Worm (Caenorhabditis elegans) whole organism, L3 larva: ENCODE measurements around the gene F52H2.1.

Experiments
- R02D3.7 ChIP-seq: fragments of 150-350 bp; optimal IDR thresholded peaks from 2 replicates; lab custom pipeline; 2014; ENCODE audit warnings: missing biosample characterization, missing genetic modification characterization
- ZK546.5 ChIP-seq: sonication (generic microtip); optimal IDR thresholded peaks from 2 replicates; lab custom pipeline; 2017; ENCODE audit warnings: missing biosample characterization, missing genetic modification characterization
- aly-2 ChIP-seq: fragments of 150-350 bp; optimal IDR thresholded peaks from 2 replicates; lab custom pipeline; 2014; ENCODE audit warnings: missing biosample characterization, missing genetic modification characterization
- ama-1 ChIP-seq: fragments of 150-350 bp; optimal IDR thresholded peaks from 2 replicates; lab custom pipeline; 2018
- ceh-16 ChIP-seq: sonication (generic microtip); optimal IDR thresholded peaks from 2 replicates; lab custom pipeline; 2017; ENCODE audit warnings: missing biosample characterization, missing genetic modification characterization
- ceh-28 ChIP-seq: fragments of 150-350 bp; optimal IDR thresholded peaks from 2 replicates; lab custom pipeline; 2014; ENCODE audit warnings: missing biosample characterization, missing genetic modification reagents, missing genetic modification characterization
- ceh-82 ChIP-seq: fragments of 150-350 bp; optimal IDR thresholded peaks from 2 replicates; lab custom pipeline; 2014; ENCODE audit warnings: missing biosample characterization, missing genetic modification characterization
- ceh-9 ChIP-seq: sonication (generic microtip); optimal IDR thresholded peaks from 2 replicates; lab custom pipeline; 2018; ENCODE audit warnings: missing biosample characterization, missing genetic modification characterization
- daf-12 ChIP-seq: fragments of 150-350 bp; optimal IDR thresholded peaks from 2 replicates; lab custom pipeline; 2014; ENCODE audit warnings: missing biosample characterization, missing genetic modification reagents, missing genetic modification characterization
- egl-27 ChIP-seq: sonication (generic microtip); optimal IDR thresholded peaks from 4 replicates; lab custom pipeline; 2017; ENCODE audit warnings: missing biosample characterization, missing genetic modification reagents, missing genetic modification characterization
- egl-5 ChIP-seq: fragments of 150-350 bp; optimal IDR thresholded peaks from 2 replicates; lab custom pipeline; 2017; ENCODE audit warnings: missing biosample characterization, missing genetic modification reagents, missing genetic modification characterization, inconsistent platforms
- elt-1 ChIP-seq: fragments of 150-350 bp; optimal IDR thresholded peaks from 2 replicates; lab custom pipeline; 2014; ENCODE audit warnings: missing biosample characterization, missing genetic modification characterization
- elt-2 ChIP-seq: sonication (generic microtip); optimal IDR thresholded peaks from 2 replicates; lab custom pipeline; 2016; ENCODE audit warnings: missing genetic modification reagents, mild to moderate bottlenecking, missing genetic modification characterization, missing compliant biosample characterization
- elt-3 ChIP-seq, 3 experiments: fragments of 150-350 bp in 1 of 3; sonication (generic microtip) in 2 of 3; optimal IDR thresholded peaks; 2 replicates in 2 of 3; 4 replicates in 1 of 3; lab custom pipeline; 2014 to 2017; ENCODE audit warnings: missing biosample characterization in 3 of 3, missing genetic modification characterization in 3 of 3
- eor-1 ChIP-seq, 2 experiments: fragments of 150-350 bp; optimal IDR thresholded peaks; 2 replicates each; lab custom pipeline; 2014 to 2018; ENCODE audit warnings: missing biosample characterization in 2 of 2, missing genetic modification characterization in 2 of 2
- fkh-10 ChIP-seq: sonication (generic microtip); optimal IDR thresholded peaks from 2 replicates; lab custom pipeline; 2017; ENCODE audit warnings: missing biosample characterization, missing genetic modification reagents, missing genetic modification characterization
- fkh-2 ChIP-seq: fragments of 150-350 bp; optimal IDR thresholded peaks from 2 replicates; lab custom pipeline; 2014; ENCODE audit warnings: missing biosample characterization, missing genetic modification reagents, missing genetic modification characterization
- fos-1 ChIP-seq: fragments of 150-350 bp; optimal IDR thresholded peaks from 2 replicates; lab custom pipeline; 2014; ENCODE audit warnings: missing biosample characterization, missing genetic modification characterization
- hmg-11 ChIP-seq: sonication (generic microtip); optimal IDR thresholded peaks from 2 replicates; lab custom pipeline; 2016; ENCODE audit warnings: missing genetic modification characterization, missing compliant biosample characterization
- jun-1 ChIP-seq: fragments of 150-350 bp; optimal IDR thresholded peaks from 2 replicates; lab custom pipeline; 2014; ENCODE audit warnings: missing biosample characterization, missing genetic modification reagents, missing genetic modification characterization
- lin-15B ChIP-seq: fragments of 150-350 bp; optimal IDR thresholded peaks from 2 replicates; lab custom pipeline; 2014; ENCODE audit warnings: missing biosample characterization, missing genetic modification characterization
- lin-39 ChIP-seq: fragments of 150-350 bp; optimal IDR thresholded peaks from 2 replicates; lab custom pipeline; 2018; ENCODE audit warnings: missing biosample characterization, missing genetic modification reagents, missing genetic modification characterization
- lsy-12 ChIP-seq: sonication (generic microtip); optimal IDR thresholded peaks from 2 replicates; lab custom pipeline; 2016; ENCODE audit warnings: mild to moderate bottlenecking, missing genetic modification characterization, missing compliant biosample characterization
- mdl-1 ChIP-seq: fragments of 150-350 bp; optimal IDR thresholded peaks from 2 replicates; lab custom pipeline; 2014; ENCODE audit warnings: missing biosample characterization, missing genetic modification characterization
- mml-1 ChIP-seq: fragments of 150-350 bp; sonication (generic microtip); optimal IDR thresholded peaks from 3 replicates; lab custom pipeline; 2014; ENCODE audit warnings: missing biosample characterization, missing genetic modification characterization
- nfya-1 ChIP-seq: sonication (generic microtip); optimal IDR thresholded peaks from 2 replicates; lab custom pipeline; 2017; ENCODE audit warnings: missing genetic modification characterization, mild to moderate bottlenecking, missing compliant biosample characterization, antibody characterized with exemption, moderate library complexity; ENCODE audit not compliant: insufficient read depth
- nhr-11 ChIP-seq: fragments of 150-350 bp; optimal IDR thresholded peaks from 2 replicates; lab custom pipeline; 2014; ENCODE audit warnings: missing biosample characterization, missing genetic modification characterization
- nhr-12 ChIP-seq: fragments of 150-350 bp; optimal IDR thresholded peaks from 2 replicates; lab custom pipeline; 2014; ENCODE audit warnings: missing biosample characterization, missing genetic modification characterization
- nhr-23 ChIP-seq: fragments of 150-350 bp; optimal IDR thresholded peaks from 2 replicates; lab custom pipeline; 2014; ENCODE audit warnings: missing biosample characterization, missing genetic modification reagents, missing genetic modification characterization
- nhr-237 ChIP-seq: fragments of 150-350 bp; optimal IDR thresholded peaks from 2 replicates; lab custom pipeline; 2014; ENCODE audit warnings: missing biosample characterization, missing genetic modification characterization
- nhr-25 ChIP-seq: sonication (generic microtip); optimal IDR thresholded peaks from 2 replicates; lab custom pipeline; 2017; ENCODE audit warnings: missing biosample characterization, missing genetic modification characterization
- nhr-28 ChIP-seq: fragments of 150-350 bp; optimal IDR thresholded peaks from 2 replicates; lab custom pipeline; 2014; ENCODE audit warnings: missing biosample characterization, missing genetic modification characterization
- nhr-43 ChIP-seq: sonication (generic microtip); optimal IDR thresholded peaks from 2 replicates; lab custom pipeline; 2016; ENCODE audit warnings: mild to moderate bottlenecking, missing genetic modification characterization, missing compliant biosample characterization; ENCODE audit not compliant: poor library complexity, severe bottlenecking
- nhr-67 ChIP-seq: fragments of 150-350 bp; optimal IDR thresholded peaks from 2 replicates; lab custom pipeline; 2014; ENCODE audit warnings: missing biosample characterization, missing genetic modification characterization
- nhr-76 ChIP-seq: fragments of 150-350 bp; sonication (generic microtip); optimal IDR thresholded peaks from 5 replicates; lab custom pipeline; 2014; ENCODE audit warnings: missing biosample characterization, missing genetic modification characterization
- nhr-77 ChIP-seq: fragments of 150-350 bp; optimal IDR thresholded peaks from 2 replicates; lab custom pipeline; 2014; ENCODE audit warnings: missing biosample characterization, missing genetic modification characterization
- pha-4 ChIP-seq: fragments of 150-350 bp; optimal IDR thresholded peaks from 2 replicates; lab custom pipeline; 2014; ENCODE audit warnings: missing biosample characterization, missing genetic modification reagents, missing genetic modification characterization
- pqm-1 ChIP-seq: fragments of 150-350 bp; optimal IDR thresholded peaks from 2 replicates; lab custom pipeline; 2017; ENCODE audit warnings: missing biosample characterization, missing genetic modification characterization, inconsistent platforms
- sea-2 ChIP-seq: fragments of 150-350 bp; sonication (generic microtip); optimal IDR thresholded peaks from 4 replicates; lab custom pipeline; 2014; ENCODE audit warnings: missing biosample characterization, missing genetic modification reagents, missing genetic modification characterization
- skn-1 ChIP-seq: fragments of 150-350 bp; optimal IDR thresholded peaks from 2 replicates; lab custom pipeline; 2014; ENCODE audit warnings: missing biosample characterization, missing genetic modification characterization
- snpc-4 ChIP-seq: fragments of 150-350 bp; optimal IDR thresholded peaks from 2 replicates; lab custom pipeline; 2014; ENCODE audit warnings: missing biosample characterization, missing genetic modification characterization
- tbx-2 ChIP-seq: sonication (generic microtip); optimal IDR thresholded peaks from 2 replicates; lab custom pipeline; 2016; ENCODE audit warnings: mild to moderate bottlenecking, missing genetic modification characterization, missing compliant biosample characterization
- unc-39 ChIP-seq: sonication (generic microtip); optimal IDR thresholded peaks from 4 replicates; lab custom pipeline; 2017; ENCODE audit warnings: missing biosample characterization, missing genetic modification characterization
- unc-62 ChIP-seq: fragments of 150-350 bp; sonication (generic microtip); optimal IDR thresholded peaks from 4 replicates; lab custom pipeline; 2014; ENCODE audit warnings: missing biosample characterization, missing genetic modification reagents, missing genetic modification characterization
- zag-1 ChIP-seq: fragments of 150-350 bp; optimal IDR thresholded peaks from 2 replicates; lab custom pipeline; 2014; ENCODE audit warnings: missing biosample characterization, missing genetic modification characterization
- ztf-11 ChIP-seq: fragments of 150-350 bp; optimal IDR thresholded peaks from 2 replicates; lab custom pipeline; 2014; ENCODE audit warnings: missing biosample characterization, missing genetic modification characterization
- ztf-4 ChIP-seq: fragments of 150-350 bp; optimal IDR thresholded peaks from 2 replicates; lab custom pipeline; 2014; ENCODE audit warnings: missing biosample characterization, missing genetic modification characterization

Gene F52H2.1

DNA sequence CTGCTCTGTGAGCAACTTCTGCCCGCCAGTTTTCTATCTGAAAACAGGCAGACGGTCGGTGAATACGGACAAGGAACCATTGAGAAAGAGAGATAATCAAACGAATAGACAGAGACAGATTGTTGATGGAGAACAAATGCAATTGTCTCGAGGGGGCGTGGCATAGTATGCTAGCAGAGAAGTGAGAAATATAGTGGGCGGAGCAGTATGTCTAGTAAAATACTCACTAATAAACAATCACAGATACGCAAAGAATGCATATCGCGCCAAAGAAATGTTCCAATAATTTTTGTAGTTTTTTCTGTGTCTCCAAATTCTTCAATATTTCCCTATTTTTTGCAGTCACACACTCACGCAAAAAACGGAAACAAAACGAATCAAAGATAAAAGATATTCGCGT, 40.5 kb upstream of the F52H2.1 start, which contains the start of gene tbc-12:
Gene tbc-12 (minus strand): TSS at position 101 of the 400 bp plus-strand sequence.
- TF ChIP-seq fkh-2: no peak
- TF ChIP-seq nhr-43 (tag; lab: Kevin White, UChicago): no peak
- no peak for TF ChIP-seq hmg-11 (tag; lab: Kevin White, UChicago)
- TF ChIP-seq aly-2: no peak
- no peak for TF ChIP-seq nhr-23 (tag; lab: Kevin White, UChicago)
- TF ChIP-seq nhr-11 (tag; lab: Kevin White, UChicago): no peak
- TF ChIP-seq ceh-82 (tag; lab: Kevin White, UChicago): no peak
- TF ChIP-seq eor-1 (tag; optimal IDR thresholded peaks at IDR 0.05; lab: Kevin White, UChicago): no peak
- TF ChIP-seq egl-27 (tag; lab: Kevin White, UChicago): no peak
- no peak for TF ChIP-seq nhr-12 (tag; lab: Kevin White, UChicago)
- TF ChIP-seq ceh-9 (tag; lab: Kevin White, UChicago): no peak
- TF ChIP-seq egl-5: no peak
- no peak for TF ChIP-seq elt-2 (tag; lab: Kevin White, UChicago)
- TF ChIP-seq nfya-1: no peak
- no peak for TF ChIP-seq jun-1 (tag; lab: Kevin White, UChicago)
- TF ChIP-seq elt-3 (tag; optimal IDR thresholded peaks at IDR 0.05; lab: Kevin White, UChicago): no peak
- TF ChIP-seq pha-4 (tag; lab: Kevin White, UChicago): no peak
- TF ChIP-seq nhr-77 (tag; lab: Kevin White, UChicago): no peak

ce11 chrX:2536246-2536772, 36.6 kb upstream of the F52H2.1 start:
- TF ChIP-seq nhr-12 (tag; lab: Kevin White, UChicago) (no peak), egl-5 (peak; percentile 70), nfya-1 (peak; percentile 89), R02D3.7 (tag; lab: Kevin White, UChicago) (no peak), elt-2 (tag; lab: Kevin White, UChicago) (no peak), nhr-237 (no peak), pqm-1 (tag; lab: Kevin White, UChicago) (no peak), eor-1 (tag; optimal IDR thresholded peaks at IDR 0.05; lab: Kevin White, UChicago) (no peak), ceh-28 (tag; lab: Kevin White, UChicago) (peak; percentile 71), nhr-25 (tag; lab: Kevin White, UChicago) (peak; percentile 81), mdl-1 (peak; percentile 10), ztf-4 (no peak), tbx-2 (peak; percentile 54), aly-2 (no peak), zag-1 (tag; lab: Kevin White, UChicago) (no peak), lin-39 (tag; lab: Kevin White, UChicago) (peak; percentile 97), snpc-4 (tag; lab: Kevin White, UChicago) (peak; percentile 87), jun-1 (tag; lab: Kevin White, UChicago) (peak; percentile 37), mml-1 (tag; lab: Kevin White, UChicago) (no peak), elt-3 (tag; optimal IDR thresholded peaks at IDR 0.05; lab: Kevin White, UChicago) (no peak), nhr-11 (tag; lab: Kevin White, UChicago) (peak; percentile 73), lsy-12 (tag; lab: Kevin White, UChicago) (peak; percentile 12), ZK546.5 (tag; lab: Kevin White, UChicago) (no peak), ztf-11 (tag; lab: Kevin White, UChicago) (no peak), egl-27 (tag; lab: Kevin White, UChicago) (peak; percentile 65), fos-1 (tag; lab: Kevin White, UChicago) (no peak), skn-1 (tag; lab: Kevin White, UChicago) (peak; percentile 42), lin-15B (peak; percentile 29), nhr-28 (no peak), nhr-43 (tag; lab: Kevin White, UChicago) (no peak), ama-1 (lab: Kevin White, UChicago) (no peak), daf-12 (tag; lab: Kevin White, UChicago) (no peak), nhr-77 (tag; lab: Kevin White, UChicago) (no peak), ceh-16 (tag; lab: Kevin White, UChicago) (no peak), pha-4 (tag; lab: Kevin White, UChicago) (peak; percentile 95), ceh-9 (tag; lab: Kevin White, UChicago) (no peak), nhr-76 (tag; lab: Kevin White, UChicago) (no peak), unc-62 (GFP tag; lab: Kevin White, UChicago) (peak; percentile 52), elt-1 (tag; lab: Kevin White, UChicago) (peak; percentile 36), sea-2 (GFP tag; lab: Kevin White, UChicago) (no peak), nhr-67 (tag; lab: Kevin White, UChicago) (no peak), nhr-23 (tag; lab: Kevin White, UChicago) (peak; percentile 79), ceh-82 (tag; lab: Kevin White, UChicago) (peak; percentile 63), unc-39 (tag; lab: Kevin White, UChicago) (no peak), hmg-11 (tag; lab: Kevin White, UChicago) (peak; percentile 66), fkh-10 (GFP tag; lab: Kevin White, UChicago) (peak; percentile 66), fkh-2 (no peak)
